Fruit fly (Drosophila melanogaster): ENCODE results near the gene CG32152.

Gene CG32152

dm6 chr3L:16147819-16148236 is 4.0 kb upstream of the CG32152 start (continued):
- TF ChIP-seq scrt (GFP tag; optimal IDR thresholded peaks at IDR 0.05) (no peak), cato (GFP tag; optimal IDR thresholded peaks at IDR 0.05; ENCODE audit: borderline replicate concordance) (no peak), CG11093 (GFP tag; IDR thresholded peaks at IDR 0.05) (no peak), CG17912 (GFP tag; optimal IDR thresholded peaks at IDR 0.05) (no peak), schlank (tag; optimal IDR thresholded peaks at IDR 0.05) (no peak), ro (GFP tag; IDR thresholded peaks at IDR 0.05) (no peak), vfl (GFP tag; optimal IDR thresholded peaks at IDR 0.05) (no peak), CG2889 (GFP tag; IDR thresholded peaks at IDR 0.05) (no peak), CG12299 (tag; optimal IDR thresholded peaks at IDR 0.05) (no peak), Blimp-1 (GFP tag; optimal IDR thresholded peaks at IDR 0.05) (peak; percentile 12), tio (GFP tag; optimal IDR thresholded peaks at IDR 0.05) (peak; percentile 22), dan (GFP tag; IDR thresholded peaks at IDR 0.05) (no peak), hbn (GFP tag; IDR thresholded peaks at IDR 0.05; ENCODE audit: partially characterized antibody) (no peak), Hand (GFP tag; optimal IDR thresholded peaks at IDR 0.05) (peak; percentile 53), CG15011 (GFP tag; optimal IDR thresholded peaks at IDR 0.05) (no peak), klu (GFP tag; IDR thresholded peaks at IDR 0.05) (no peak), NFAT (GFP tag; IDR thresholded peaks at IDR 0.05) (no peak), CG4424 (GFP tag; optimal IDR thresholded peaks at IDR 0.05) (no peak), CG6683 (GFP tag; optimal IDR thresholded peaks at IDR 0.05) (no peak), run (tag; optimal IDR thresholded peaks at IDR 0.05) (no peak), CG9817 (tag; optimal IDR thresholded peaks at IDR 0.05) (no peak), Sin3A (optimal IDR thresholded peaks at IDR 0.05) (no peak), Fer1 (GFP tag; optimal IDR thresholded peaks at IDR 0.05) (peak; percentile 45), CG11085 (GFP tag; IDR thresholded peaks at IDR 0.05) (no peak), btn (GFP tag; optimal IDR thresholded peaks at IDR 0.05) (no peak), da (GFP tag; optimal IDR thresholded peaks at IDR 0.05) (no peak), Hey (tag; optimal IDR thresholded peaks at IDR 0.05) (peak; percentile 86), CG16863 (GFP tag; optimal IDR thresholded peaks at IDR 0.05) (no peak), CG13123 (GFP tag; optimal IDR thresholded peaks at IDR 0.05) (no peak), CG18476 (GFP tag; optimal IDR thresholded peaks at IDR 0.05) (no peak), pzg (GFP tag; optimal IDR thresholded peaks at IDR 0.05) (no peak), bcd (GFP tag; optimal IDR thresholded peaks at IDR 0.05) (peak; percentile 13), CG12219 (GFP tag; optimal IDR thresholded peaks at IDR 0.05) (no peak), slbo (GFP tag; IDR thresholded peaks at IDR 0.05) (no peak), Optix (GFP tag; IDR thresholded peaks at IDR 0.05) (no peak), insv (GFP tag; optimal IDR thresholded peaks at IDR 0.05) (no peak), CG10274 (GFP tag; optimal IDR thresholded peaks at IDR 0.05) (peak; percentile 1), CG14860 (GFP tag; IDR thresholded peaks at IDR 0.05; ENCODE audit: partially characterized antibody) (no peak), CG17361 (GFP tag; IDR thresholded peaks at IDR 0.05) (peak; percentile 64; the same call in 2 of the 3 replicates), az2 (GFP tag; optimal IDR thresholded peaks at IDR 0.05) (no peak), croc (GFP tag; conservative IDR thresholded peaks at IDR 0.05) (no peak), br (optimal IDR thresholded peaks at IDR 0.05) (no peak), CG7839 (tag; optimal IDR thresholded peaks at IDR 0.05) (peak; percentile 48), CG12769 (tag; optimal IDR thresholded peaks at IDR 0.05) (no peak), CG6175 (GFP tag; IDR thresholded peaks at IDR 0.05) (no peak), CG14710 (tag; optimal IDR thresholded peaks at IDR 0.05) (no peak), fd64A (GFP tag; optimal IDR thresholded peaks at IDR 0.05) (no peak), Hr51 (GFP tag; optimal IDR thresholded peaks at IDR 0.05) (peak in 1 of 2 experiments; percentile 40), hkb (optimal IDR thresholded peaks at IDR 0.05) (no peak), hkb (GFP tag; IDR thresholded peaks at IDR 0.05) (no peak), Atf3 (GFP tag; optimal IDR thresholded peaks at IDR 0.05) (peak; percentile 9), CG8765 (GFP tag; IDR thresholded peaks at IDR 0.05) (no peak), CG1602 (GFP tag; optimal IDR thresholded peaks at IDR 0.05) (peak; percentile 1)
